Worm (Caenorhabditis elegans) whole organism, young adult: ENCODE data around the gene Y73F4A.1.
A peak's percentile ranks its signal among the peaks of the same experiment; 100 is the strongest.

Experiments
- B0019.2 ChIP-seq: fragments of 200-800 bp; sonication (Bioruptor generic); conservative IDR thresholded peaks from 2 replicates; pipeline ENCODE4 v1.3.6; 2022; ENCODE audit warnings: missing genetic modification reagents, missing genetic modification characterization, missing compliant biosample characterization
- B0261.1 ChIP-seq: sonication (generic microtip); optimal IDR thresholded peaks from 2 replicates; lab custom pipeline; 2016; ENCODE audit warnings: mild to moderate bottlenecking, missing genetic modification characterization, moderate library complexity, missing compliant biosample characterization
- C17E4.6 ChIP-seq: fragments of 200-800 bp; sonication (Bioruptor generic); IDR thresholded peaks from 2 replicates; pipeline ENCODE4 v1.3.6; 2022; ENCODE audit warnings: missing genetic modification reagents, missing genetic modification characterization, missing compliant biosample characterization
- D2030.7 ChIP-seq: fragments of 200-800 bp; sonication (Bioruptor generic); IDR thresholded peaks from 2 replicates; pipeline ENCODE4 v1.3.6; 2022; ENCODE audit warnings: missing genetic modification reagents, missing genetic modification characterization, missing compliant biosample characterization
- F33H1.4 ChIP-seq: fragments of 200-800 bp; sonication (Bioruptor generic); IDR thresholded peaks from 2 replicates; pipeline ENCODE4 v1.3.6; 2022; ENCODE audit warnings: missing genetic modification reagents, missing genetic modification characterization, missing compliant biosample characterization
- F49E8.2 ChIP-seq: sonication (generic microtip); optimal IDR thresholded peaks from 3 replicates; lab custom pipeline; 2017; ENCODE audit warnings: missing genetic modification characterization, mild to moderate bottlenecking, missing compliant biosample characterization, antibody characterized with exemption, moderate library complexity; ENCODE audit not compliant: insufficient read depth
- F57A8.1 ChIP-seq: fragments of 200-800 bp; sonication (Bioruptor generic); optimal IDR thresholded peaks from 2 replicates; lab custom pipeline; 2018; ENCODE audit warnings: mild to moderate bottlenecking, missing genetic modification characterization, moderate library complexity, missing compliant biosample characterization
- K12H6.12 ChIP-seq: fragments of 200-800 bp; sonication (Bioruptor generic); optimal IDR thresholded peaks from 2 replicates; lab custom pipeline; 2018; ENCODE audit warnings: mild to moderate bottlenecking, missing genetic modification characterization, missing compliant biosample characterization
- Y53F4B.3 ChIP-seq: fragments of 200-800 bp; sonication (Bioruptor generic); IDR thresholded peaks from 2 replicates; pipeline ENCODE4 v1.3.6; 2022; ENCODE audit warnings: missing genetic modification reagents, missing genetic modification characterization, missing compliant biosample characterization
- ZK185.1 ChIP-seq: sonication (generic microtip); optimal IDR thresholded peaks from 2 replicates; lab custom pipeline; 2016; ENCODE audit warnings: mild to moderate bottlenecking, missing genetic modification characterization, missing compliant biosample characterization; ENCODE audit not compliant: poor library complexity, severe bottlenecking
- akir-1 ChIP-seq: fragments of 200-800 bp; sonication (Bioruptor generic); optimal IDR thresholded peaks from 2 replicates; lab custom pipeline; 2018; ENCODE audit warnings: mild to moderate bottlenecking, missing genetic modification characterization, moderate library complexity, missing compliant biosample characterization
- aptf-3 ChIP-seq: fragments of 200-800 bp; sonication (Bioruptor generic); IDR thresholded peaks from 2 replicates; pipeline ENCODE4 v1.3.6; 2022; ENCODE audit warnings: missing genetic modification characterization, missing compliant biosample characterization
- attf-6 ChIP-seq: fragments of 200-800 bp; sonication (Bioruptor generic); IDR thresholded peaks from 2 replicates; pipeline ENCODE4 v1.3.6; 2022; ENCODE audit warnings: missing genetic modification reagents, missing genetic modification characterization, missing compliant biosample characterization
- bed-2 ChIP-seq: fragments of 200-800 bp; sonication (Bioruptor generic); IDR thresholded peaks from 2 replicates; pipeline ENCODE4 v1.3.6; 2022; ENCODE audit warnings: missing genetic modification reagents, missing genetic modification characterization, missing compliant biosample characterization
- ccch-3 ChIP-seq: fragments of 200-800 bp; sonication (Bioruptor generic); optimal IDR thresholded peaks from 2 replicates; lab custom pipeline; 2018; ENCODE audit warnings: mild to moderate bottlenecking, missing genetic modification characterization, missing compliant biosample characterization
- cebp-2 ChIP-seq: fragments of 200-800 bp; sonication (Bioruptor generic); IDR thresholded peaks from 2 replicates; pipeline ENCODE4 v1.3.6; 2022; ENCODE audit warnings: missing genetic modification characterization, missing compliant biosample characterization
- ceh-27 ChIP-seq: fragments of 200-800 bp; sonication (Bioruptor generic); optimal IDR thresholded peaks from 2 replicates; lab custom pipeline; 2018; ENCODE audit warnings: mild to moderate bottlenecking, missing genetic modification characterization, moderate library complexity, missing compliant biosample characterization
- ceh-91 ChIP-seq: fragments of 200-800 bp; sonication (Bioruptor generic); IDR thresholded peaks from 2 replicates; pipeline ENCODE4 v1.3.6; 2022; ENCODE audit warnings: missing genetic modification reagents, missing genetic modification characterization, missing compliant biosample characterization
- efl-1 ChIP-seq: fragments of 150-350 bp; optimal IDR thresholded peaks from 2 replicates; lab custom pipeline; 2014; ENCODE audit warnings: missing biosample characterization, missing genetic modification reagents, missing genetic modification characterization
- egl-44 ChIP-seq: fragments of 200-800 bp; sonication (Bioruptor generic); IDR thresholded peaks from 2 replicates; pipeline ENCODE4 v1.3.6; 2022; ENCODE audit warnings: missing genetic modification reagents, missing genetic modification characterization, missing compliant biosample characterization
- hlh-26 ChIP-seq: fragments of 200-800 bp; sonication (Bioruptor generic); conservative IDR thresholded peaks from 2 replicates; pipeline ENCODE4 v1.3.6; 2022; ENCODE audit warnings: missing genetic modification reagents, missing genetic modification characterization, missing compliant biosample characterization
- hmg-1.2 ChIP-seq: fragments of 200-800 bp; sonication (Bioruptor generic); IDR thresholded peaks from 2 replicates; pipeline ENCODE4 v1.3.6; 2022; ENCODE audit warnings: missing genetic modification reagents, missing genetic modification characterization, missing compliant biosample characterization
- hmg-20 ChIP-seq: fragments of 200-800 bp; sonication (Bioruptor generic); IDR thresholded peaks from 2 replicates; pipeline ENCODE4 v1.3.6; 2022; ENCODE audit warnings: missing genetic modification reagents, missing genetic modification characterization, missing compliant biosample characterization
- hsf-1 ChIP-seq: fragments of 200-800 bp; sonication (Bioruptor generic); IDR thresholded peaks from 2 replicates; pipeline ENCODE4 v1.3.6; 2022; ENCODE audit warnings: missing genetic modification reagents, missing genetic modification characterization, missing compliant biosample characterization
- lir-1 ChIP-seq: fragments of 200-800 bp; sonication (Bioruptor generic); conservative IDR thresholded peaks from 2 replicates; pipeline ENCODE4 v1.3.6; 2022; ENCODE audit warnings: missing genetic modification reagents, missing genetic modification characterization, missing compliant biosample characterization
- lsl-1 ChIP-seq: fragments of 200-800 bp; sonication (Bioruptor generic); optimal IDR thresholded peaks from 2 replicates; lab custom pipeline; 2018; ENCODE audit warnings: mild to moderate bottlenecking, missing genetic modification characterization, moderate library complexity, missing compliant biosample characterization
- nfya-1 ChIP-seq: sonication (generic microtip); optimal IDR thresholded peaks from 2 replicates; lab custom pipeline; 2017; ENCODE audit warnings: antibody characterized with exemption, missing compliant biosample characterization, missing genetic modification characterization, borderline replicate concordance; ENCODE audit not compliant: insufficient read depth
- nfya-2 ChIP-seq: fragments of 200-800 bp; sonication (Bioruptor generic); IDR thresholded peaks from 2 replicates; pipeline ENCODE4 v1.3.6; 2022; ENCODE audit warnings: missing genetic modification reagents, missing genetic modification characterization, missing compliant biosample characterization
- nhr-120 ChIP-seq: fragments of 200-800 bp; sonication (Bioruptor generic); IDR thresholded peaks from 2 replicates; pipeline ENCODE4 v1.3.6; 2022; ENCODE audit warnings: missing genetic modification characterization, missing compliant biosample characterization
- nhr-179 ChIP-seq: sonication (generic microtip); optimal IDR thresholded peaks from 2 replicates; lab custom pipeline; 2016; ENCODE audit warnings: mild to moderate bottlenecking, missing genetic modification characterization, missing compliant biosample characterization
- pbrm-1 ChIP-seq: fragments of 200-800 bp; sonication (Bioruptor generic); IDR thresholded peaks from 2 replicates; pipeline ENCODE4 v1.3.6; 2022; ENCODE audit warnings: missing genetic modification reagents, missing genetic modification characterization, missing compliant biosample characterization
- rcor-1 ChIP-seq: fragments of 200-800 bp; sonication (Bioruptor generic); IDR thresholded peaks from 2 replicates; pipeline ENCODE4 v1.3.6; 2022; ENCODE audit warnings: missing genetic modification reagents, missing genetic modification characterization, missing compliant biosample characterization
- rpc-1 ChIP-seq, 2 experiments: fragments of 150-350 bp in 1 of 2; sonication (generic microtip) in 1 of 2; optimal IDR thresholded peaks; 2 replicates each; lab custom pipeline; 2014 to 2018; ENCODE audit warnings: missing biosample characterization in 1 of 2, missing genetic modification characterization in 1 of 2, missing genetic modification reagents in 1 of 2, missing genotype in 1 of 2
- sdz-38 ChIP-seq: sonication (generic microtip); optimal IDR thresholded peaks from 2 replicates; lab custom pipeline; 2016; ENCODE audit warnings: missing genotype, missing genetic modification characterization, missing compliant biosample characterization
- snpc-1.3 ChIP-seq: sonication (generic microtip); optimal IDR thresholded peaks from 2 replicates; lab custom pipeline; 2017; ENCODE audit warnings: missing genetic modification characterization, mild to moderate bottlenecking, missing compliant biosample characterization, antibody characterized with exemption, moderate library complexity, missing genotype, missing genetic modification reagents; ENCODE audit not compliant: insufficient read depth
- snpc-3.4 ChIP-seq: sonication (generic microtip); optimal IDR thresholded peaks from 2 replicates; lab custom pipeline; 2017; ENCODE audit warnings: missing genetic modification characterization, mild to moderate bottlenecking, missing compliant biosample characterization, antibody characterized with exemption, moderate library complexity, missing genotype, missing genetic modification reagents
- tbp1 ChIP-seq: fragments of 200-800 bp; sonication (Bioruptor generic); optimal IDR thresholded peaks from 2 replicates; lab custom pipeline; 2018; ENCODE audit warnings: mild to moderate bottlenecking, missing genetic modification characterization, missing compliant biosample characterization
- unc-62 ChIP-seq: fragments of 150-350 bp; optimal IDR thresholded peaks from 2 replicates; lab custom pipeline; 2014; ENCODE audit warnings: missing biosample characterization, missing genetic modification reagents, missing genetic modification characterization
- ztf-18 ChIP-seq: sonication (generic microtip); optimal IDR thresholded peaks from 2 replicates; lab custom pipeline; 2016; ENCODE audit warnings: missing genotype, mild to moderate bottlenecking, missing genetic modification characterization, missing compliant biosample characterization
- ztf-25 ChIP-seq: fragments of 200-800 bp; sonication (Bioruptor generic); IDR thresholded peaks from 2 replicates; pipeline ENCODE4 v1.3.6; 2022; ENCODE audit warnings: missing genetic modification reagents, missing genetic modification characterization, missing compliant biosample characterization
- ztf-26 ChIP-seq: sonication (generic microtip); optimal IDR thresholded peaks from 2 replicates; lab custom pipeline; 2017; ENCODE audit warnings: missing genetic modification characterization, missing compliant biosample characterization
- ztf-6 ChIP-seq: fragments of 200-800 bp; sonication (Bioruptor generic); IDR thresholded peaks from 2 replicates; pipeline ENCODE4 v1.3.6; 2022; ENCODE audit warnings: missing genetic modification reagents, missing genetic modification characterization, missing compliant biosample characterization

Y73F4A.1 gene

ce11 chrIV:9080201-9080600 is 35.0 kb upstream of the Y73F4A.1 start:
- no peak for TF ChIP-seq ztf-25 (GFP tag; lab: Robert Waterston, UW)
- TF ChIP-seq hlh-26 (GFP tag; lab: Robert Waterston, UW): no peak
- no peak for TF ChIP-seq nhr-120 (GFP tag; lab: Robert Waterston, UW)
- no peak for TF ChIP-seq pbrm-1 (GFP tag; lab: Robert Waterston, UW)
- TF ChIP-seq nhr-179 (tag; lab: Kevin White, UChicago): no peak
- TF ChIP-seq cebp-2 (GFP tag; lab: Robert Waterston, UW): no peak
- no peak for TF ChIP-seq B0261.1 (tag; lab: Kevin White, UChicago)
- TF ChIP-seq hmg-1.2 (GFP tag; lab: Robert Waterston, UW): no peak
- no peak for TF ChIP-seq Y53F4B.3 (GFP tag; lab: Robert Waterston, UW)

DNA sequence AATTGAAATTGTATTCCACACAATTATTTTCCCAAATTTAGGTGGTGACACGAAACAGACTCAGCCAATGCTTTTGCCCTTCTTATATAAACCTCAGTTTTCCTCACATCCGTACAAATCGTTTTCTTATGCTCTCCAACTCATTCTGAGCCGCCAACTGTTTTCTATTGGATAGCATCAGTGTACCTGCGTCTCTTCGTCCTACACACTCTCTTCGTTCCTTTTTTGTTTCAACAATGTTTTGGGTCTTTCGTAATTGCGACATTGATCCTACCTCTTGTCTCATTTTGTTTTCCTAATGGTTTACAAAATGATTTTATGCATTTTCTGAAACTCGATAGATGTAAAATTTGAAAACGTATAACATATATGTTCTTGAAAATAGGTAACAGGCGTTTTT is 34.2 kb upstream of the Y73F4A.1 start:
- no peak for TF ChIP-seq akir-1 (GFP tag; lab: Kevin White, UChicago)
- TF ChIP-seq hmg-1.2 (GFP tag; lab: Robert Waterston, UW): peak; percentile 38; the same call in 1 of the 2 replicates

DNA sequence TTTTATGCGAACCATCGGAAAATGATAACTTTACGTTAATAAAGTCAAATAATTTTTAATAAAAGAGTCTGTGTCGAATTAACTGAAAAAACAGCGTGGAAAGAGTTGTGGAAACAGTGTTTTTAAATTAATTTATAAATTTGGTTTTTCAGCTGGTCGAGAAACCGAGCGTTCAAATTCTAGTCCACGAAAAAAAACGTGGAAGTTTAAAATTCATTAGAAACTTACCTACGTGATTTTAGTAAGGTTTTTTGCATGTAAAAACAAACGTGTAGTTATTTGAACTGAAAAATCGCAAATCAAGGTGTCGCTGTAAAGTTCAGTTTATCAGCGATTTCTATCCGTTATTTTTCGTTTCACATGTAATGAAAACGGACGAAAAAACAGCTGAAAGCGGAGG is 33.3 kb upstream of the Y73F4A.1 start, which contains the start of gene mans-4:
Gene mans-4 (minus strand): TSS at position 101 of the 400 bp plus-strand sequence.
- TF ChIP-seq F49E8.2 (tag; lab: Kevin White, UChicago) (no peak), F57A8.1 (GFP tag; lab: Kevin White, UChicago) (no peak), snpc-1.3 (tag; lab: Kevin White, UChicago) (no peak), rcor-1 (GFP tag; lab: Robert Waterston, UW) (no peak), K12H6.12 (tag; lab: Kevin White, UChicago) (no peak), tbp1 (no peak), aptf-3 (no peak), D2030.7 (GFP tag; lab: Robert Waterston, UW) (no peak), B0019.2 (no peak), unc-62 (no peak), hmg-20 (GFP tag; lab: Robert Waterston, UW) (no peak), ztf-26 (tag; lab: Kevin White, UChicago) (no peak), F33H1.4 (GFP tag; lab: Robert Waterston, UW) (no peak), attf-6 (GFP tag; lab: Robert Waterston, UW) (no peak), C17E4.6 (GFP tag; lab: Robert Waterston, UW) (no peak), lir-1 (GFP tag; lab: Robert Waterston, UW) (no peak), efl-1 (GFP tag; lab: Kevin White, UChicago) (no peak), egl-44 (GFP tag; lab: Robert Waterston, UW) (no peak), lsl-1 (no peak), hsf-1 (no peak)

DNA sequence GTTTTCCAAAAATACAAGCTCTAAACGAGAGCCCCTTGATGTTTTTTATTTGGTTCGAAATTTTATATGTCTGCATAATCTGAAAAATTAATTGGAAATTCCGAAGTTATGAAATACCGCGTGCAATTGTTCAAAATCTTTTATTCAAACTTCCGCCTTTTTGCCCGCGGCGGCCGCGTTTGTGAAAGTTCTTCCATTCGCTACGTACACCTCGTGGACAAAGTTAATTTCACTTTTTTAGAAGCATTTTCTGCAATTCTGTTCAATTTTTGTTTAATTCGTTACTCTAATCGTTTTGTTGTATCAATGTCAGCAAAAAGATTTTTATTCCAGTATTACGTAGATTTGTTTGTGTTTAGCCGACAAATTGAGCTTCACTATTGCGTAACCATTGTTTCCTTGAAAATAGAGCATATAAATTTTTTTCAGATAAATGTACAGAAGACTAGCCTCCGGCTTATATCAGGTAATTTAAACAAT is 29.1 kb upstream of the Y73F4A.1 start, which contains the start of gene mppb-1:
Gene mppb-1 (plus strand): TSS at position 430 of the 480 bp plus-strand sequence.
- peak; percentile 58 for TF ChIP-seq tbp1
- TF ChIP-seq sdz-38 (tag; lab: Kevin White, UChicago): no peak
- TF ChIP-seq F33H1.4 (GFP tag; lab: Robert Waterston, UW): peak; percentile 58
- TF ChIP-seq ceh-27 (GFP tag; lab: Kevin White, UChicago): peak; percentile 84
- no peak for TF ChIP-seq rpc-1 (optimal IDR thresholded peaks at IDR 0.05; lab: Kevin White, UChicago)
- no peak for TF ChIP-seq rpc-1 (tag; optimal IDR thresholded peaks at IDR 0.05; lab: Kevin White, UChicago)
- peak; percentile 96 for TF ChIP-seq ZK185.1 (tag; lab: Kevin White, UChicago)
- 0 out of 2 replicates have a peak, but pooled peaks have one; percentile 30 for TF ChIP-seq ceh-91 (GFP tag; lab: Robert Waterston, UW)
- peak; percentile 85 for TF ChIP-seq bed-2 (GFP tag; lab: Robert Waterston, UW)
- no peak for TF ChIP-seq ztf-18
- TF ChIP-seq ztf-6 (GFP tag; lab: Robert Waterston, UW): peak; percentile 41; the same call in 1 of the 2 replicates
- TF ChIP-seq nhr-179 (tag; lab: Kevin White, UChicago): no peak
- TF ChIP-seq attf-6 (GFP tag; lab: Robert Waterston, UW): 0 out of 2 replicates have a peak, but pooled peaks have one; percentile 23
- peak; percentile 57 for TF ChIP-seq K12H6.12 (tag; lab: Kevin White, UChicago)
- peak; percentile 71 for TF ChIP-seq ccch-3 (GFP tag; lab: Kevin White, UChicago)
- TF ChIP-seq snpc-3.4 (tag; lab: Kevin White, UChicago): peak; percentile 28
- no peak for TF ChIP-seq nfya-1 (tag; lab: Kevin White, UChicago)
- no peak for TF ChIP-seq nfya-2 (GFP tag; lab: Robert Waterston, UW)
